Worm (Caenorhabditis elegans): ENCODE measurements around the gene ina-1.

ce11 chrIII:9138601-9139000, 34.0 kb downstream of the ina-1 start, which contains the start of gene ZK512.7:
- TF ChIP-seq him-1 (tag; optimal IDR thresholded peaks at IDR 0.05) (no peak), W03F9.2 (tag; optimal IDR thresholded peaks at IDR 0.05) (no peak)
